Worm (Caenorhabditis elegans) whole organism, early embryonic: ENCODE measurements around the gene srv-34.

Experiments used
- ama-1 ChIP-seq: fragments of 150-350 bp; optimal IDR thresholded peaks from 2 replicates; lab custom pipeline; 2014
- tbx-11 ChIP-seq: fragments of 200-800 bp; sonication (Bioruptor generic); IDR thresholded peaks from 2 replicates; pipeline ENCODE4 v1.3.6; 2022; ENCODE audit warnings: missing genetic modification characterization, missing compliant biosample characterization

ce11 chrV:16350061-16350460, 24.5 kb downstream of the srv-34 start:
- TF ChIP-seq ama-1 (no peak), tbx-11 (GFP tag; lab: Robert Waterston, UW) (no peak)
